Fruit fly (Drosophila melanogaster): Measurements from ENCODE around the gene comm3.

The comm3 gene

dm6 chr3L:15647712-15648621 is at the start of gene comm3, which contains the start of gene CG43083:
TSS of gene comm3 (minus strand) at chr3L:15647762.
TSS of gene CG43083 (plus strand) at chr3L:15648571.
- TF ChIP-seq psq (optimal IDR thresholded peaks at IDR 0.05) (no peak), pan (optimal IDR thresholded peaks at IDR 0.05) (no peak), EcR (GFP tag; optimal IDR thresholded peaks at IDR 0.05) (no peak), usp (GFP tag; optimal IDR thresholded peaks at IDR 0.05) (no peak), Dll (optimal IDR thresholded peaks at IDR 0.05) (no peak), CG8478 (optimal IDR thresholded peaks at IDR 0.05) (no peak)

dm6 chr3L:15695195-15695594 is 47.6 kb upstream of the comm3 start:
- TF ChIP-seq EcR (GFP tag; optimal IDR thresholded peaks at IDR 0.05) (no peak), usp (GFP tag; optimal IDR thresholded peaks at IDR 0.05) (no peak), Dll (optimal IDR thresholded peaks at IDR 0.05) (no peak), psq (optimal IDR thresholded peaks at IDR 0.05) (no peak), CG8478 (optimal IDR thresholded peaks at IDR 0.05) (no peak), pan (optimal IDR thresholded peaks at IDR 0.05) (no peak)

- TF ChIP-seq usp (GFP tag; optimal IDR thresholded peaks at IDR 0.05) (no peak), CG8478 (optimal IDR thresholded peaks at IDR 0.05) (no peak), EcR (GFP tag; optimal IDR thresholded peaks at IDR 0.05) (no peak), Dll (optimal IDR thresholded peaks at IDR 0.05) (no peak), pan (optimal IDR thresholded peaks at IDR 0.05) (no peak), psq (optimal IDR thresholded peaks at IDR 0.05) (no peak)
Measured at dm6 chr3L:15694406-15694805, 46.8 kb upstream of the comm3 start.

- TF ChIP-seq Dll (optimal IDR thresholded peaks at IDR 0.05) (no peak), psq (optimal IDR thresholded peaks at IDR 0.05) (no peak), usp (GFP tag; optimal IDR thresholded peaks at IDR 0.05) (no peak), EcR (GFP tag; optimal IDR thresholded peaks at IDR 0.05) (no peak), pan (optimal IDR thresholded peaks at IDR 0.05) (no peak), CG8478 (optimal IDR thresholded peaks at IDR 0.05) (no peak)
Measured at dm6 chr3L:15692794-15693532, 45.4 kb upstream of the comm3 start.

- TF ChIP-seq pan (optimal IDR thresholded peaks at IDR 0.05) (no peak), EcR (GFP tag; optimal IDR thresholded peaks at IDR 0.05) (no peak), CG8478 (optimal IDR thresholded peaks at IDR 0.05) (no peak), usp (GFP tag; optimal IDR thresholded peaks at IDR 0.05) (no peak), Dll (optimal IDR thresholded peaks at IDR 0.05) (no peak), psq (optimal IDR thresholded peaks at IDR 0.05) (no peak)
Measured at dm6 chr3L:15692388-15692787, 44.8 kb upstream of the comm3 start.

- TF ChIP-seq Dll (optimal IDR thresholded peaks at IDR 0.05) (no peak), usp (GFP tag; optimal IDR thresholded peaks at IDR 0.05) (no peak), CG8478 (optimal IDR thresholded peaks at IDR 0.05) (no peak), psq (optimal IDR thresholded peaks at IDR 0.05) (no peak), EcR (GFP tag; optimal IDR thresholded peaks at IDR 0.05) (no peak), pan (optimal IDR thresholded peaks at IDR 0.05) (no peak)
Measured at dm6 chr3L:15691968-15692367, 44.4 kb upstream of the comm3 start, which contains the start of gene CG34451. TSS of gene CG34451 (minus strand) at chr3L:15692068.

dm6 chr3L:15690711-15691591 is 43.4 kb upstream of the comm3 start:
- no peak for TF ChIP-seq pan (optimal IDR thresholded peaks at IDR 0.05)
- TF ChIP-seq CG8478 (optimal IDR thresholded peaks at IDR 0.05) = no peak
- TF ChIP-seq psq (optimal IDR thresholded peaks at IDR 0.05) = no peak
- no peak for TF ChIP-seq Dll (optimal IDR thresholded peaks at IDR 0.05)
- no peak for TF ChIP-seq usp (GFP tag; optimal IDR thresholded peaks at IDR 0.05)
- peak in 1 of 2 experiments; percentile 22 for TF ChIP-seq EcR (GFP tag; optimal IDR thresholded peaks at IDR 0.05)

dm6 chr3L:15689518-15689917 is 42.0 kb upstream of the comm3 start:
- TF ChIP-seq EcR (GFP tag; optimal IDR thresholded peaks at IDR 0.05) (no peak), CG8478 (optimal IDR thresholded peaks at IDR 0.05) (no peak), usp (GFP tag; optimal IDR thresholded peaks at IDR 0.05) (no peak), Dll (optimal IDR thresholded peaks at IDR 0.05) (no peak), psq (optimal IDR thresholded peaks at IDR 0.05) (no peak), pan (optimal IDR thresholded peaks at IDR 0.05) (no peak)

- no peak for TF ChIP-seq psq (optimal IDR thresholded peaks at IDR 0.05)
- no peak for TF ChIP-seq usp (GFP tag; optimal IDR thresholded peaks at IDR 0.05)
- no peak for TF ChIP-seq Dll (optimal IDR thresholded peaks at IDR 0.05)
- no peak for TF ChIP-seq pan (optimal IDR thresholded peaks at IDR 0.05)
- no peak for TF ChIP-seq CG8478 (optimal IDR thresholded peaks at IDR 0.05)
- TF ChIP-seq EcR (GFP tag; optimal IDR thresholded peaks at IDR 0.05) = no peak
Measured at dm6 chr3L:15687802-15688201, 40.2 kb upstream of the comm3 start, which contains the start of gene CG34452. TSS of gene CG34452 (minus strand) at chr3L:15687902.

dm6 chr3L:15684017-15684416 is 36.5 kb upstream of the comm3 start:
- TF ChIP-seq Dll (optimal IDR thresholded peaks at IDR 0.05) = no peak
- TF ChIP-seq psq (optimal IDR thresholded peaks at IDR 0.05) = no peak
- TF ChIP-seq usp (GFP tag; optimal IDR thresholded peaks at IDR 0.05) = no peak
- TF ChIP-seq pan (optimal IDR thresholded peaks at IDR 0.05) = no peak

- TF ChIP-seq usp (GFP tag; optimal IDR thresholded peaks at IDR 0.05) (no peak), CG8478 (optimal IDR thresholded peaks at IDR 0.05) (no peak), EcR (GFP tag; optimal IDR thresholded peaks at IDR 0.05) (no peak), pan (optimal IDR thresholded peaks at IDR 0.05) (no peak), psq (optimal IDR thresholded peaks at IDR 0.05) (no peak), Dll (optimal IDR thresholded peaks at IDR 0.05) (no peak)
Measured at dm6 chr3L:15683345-15683922, 35.9 kb upstream of the comm3 start, which contains the start of the genes CG7579 and Pgant8. TSS of gene CG7579 (minus strand) at chr3L:15683445. TSS of gene Pgant8 (plus strand) at chr3L:15683872.

Measured in whole organism.